Fruit fly (Drosophila melanogaster) whole organism, prepupa: ENCODE measurements around the gene Sqor.
A peak's percentile ranks its signal among the peaks of the same experiment; 100 is the strongest.

ENCODE experiments used
- CG15336 ChIP-seq: fragments of 200-800 bp; sonication (Bioruptor generic); IDR thresholded peaks from 2 replicates; pipeline ENCODE4 v1.3.6; 2022; ENCODE audit warnings: missing biosample characterization, missing genetic modification characterization
- CG16779 ChIP-seq: fragments of 200-800 bp; sonication (Bioruptor generic); optimal IDR thresholded peaks from 3 replicates; lab custom pipeline; 2017; ENCODE audit warnings: missing biosample characterization, mild to moderate bottlenecking, missing genetic modification characterization
- CG3032 ChIP-seq: fragments of 200-800 bp; optimal IDR thresholded peaks from 2 replicates; lab custom pipeline; 2019; ENCODE audit warnings: missing biosample characterization, mild to moderate bottlenecking, missing genetic modification characterization, moderate library complexity
- CG31627 ChIP-seq: fragments of 200-800 bp; sonication (Bioruptor generic); optimal IDR thresholded peaks from 3 replicates; lab custom pipeline; 2016; ENCODE audit warnings: missing biosample characterization, missing genetic modification characterization
- CG34406 ChIP-seq: fragments of 200-800 bp; sonication (Bioruptor generic); optimal IDR thresholded peaks from 3 replicates; lab custom pipeline; 2016; ENCODE audit warnings: missing biosample characterization, missing genetic modification characterization
- CG4318 ChIP-seq: fragments of 200-800 bp; sonication (Bioruptor generic); optimal IDR thresholded peaks from 3 replicates; lab custom pipeline; 2017; ENCODE audit warnings: missing biosample characterization, mild to moderate bottlenecking, missing genetic modification characterization
- CG6163 ChIP-seq: fragments of 200-800 bp; sonication (Bioruptor generic); IDR thresholded peaks from 3 replicates; pipeline ENCODE4 v1.3.6; 2022; ENCODE audit warnings: missing biosample characterization, missing genetic modification characterization
- CG6808 ChIP-seq: fragments of 200-800 bp; sonication (Bioruptor generic); optimal IDR thresholded peaks from 3 replicates; lab custom pipeline; 2017; ENCODE audit warnings: missing biosample characterization, missing genetic modification characterization, mild to moderate bottlenecking, moderate library complexity, missing genetic modification reagents
- CG6854 ChIP-seq: fragments of 200-800 bp; sonication (Bioruptor generic); optimal IDR thresholded peaks from 2 replicates; lab custom pipeline; 2017; ENCODE audit warnings: missing biosample characterization, mild to moderate bottlenecking, missing genetic modification characterization
- CG7368 ChIP-seq: fragments of 200-800 bp; sonication (Bioruptor generic); optimal IDR thresholded peaks from 3 replicates; lab custom pipeline; 2016; ENCODE audit warnings: missing biosample characterization, missing genetic modification characterization
- CG8119 ChIP-seq: fragments of 200-800 bp; sonication (Bioruptor generic); IDR thresholded peaks from 3 replicates; pipeline ENCODE4 v1.3.6; 2022; ENCODE audit warnings: missing biosample characterization, missing genetic modification characterization
- CG9139 ChIP-seq: fragments of 200-800 bp; sonication (Bioruptor generic); optimal IDR thresholded peaks from 3 replicates; lab custom pipeline; 2017; ENCODE audit warnings: missing biosample characterization, mild to moderate bottlenecking, missing genetic modification characterization
- Eip75B ChIP-seq: fragments of 200-800 bp; sonication (Bioruptor generic); optimal IDR thresholded peaks from 3 replicates; lab custom pipeline; 2016; ENCODE audit warnings: missing biosample characterization, missing genetic modification characterization
- Eip78C ChIP-seq: fragments of 200-800 bp; sonication (Bioruptor generic); peaks from one replicate; lab custom pipeline; 2016; ENCODE audit warnings: missing biosample characterization, missing genetic modification characterization
- Eip93F ChIP-seq: fragments of 200-800 bp; sonication (Bioruptor generic); optimal IDR thresholded peaks from 2 replicates; lab custom pipeline; 2016; ENCODE audit warnings: missing biosample characterization, mild to moderate bottlenecking, missing genetic modification characterization
- Ets96B ChIP-seq: fragments of 200-800 bp; optimal IDR thresholded peaks from 2 replicates; lab custom pipeline; 2019; ENCODE audit warnings: missing biosample characterization, mild to moderate bottlenecking, missing genetic modification characterization, moderate library complexity
- Lpt ChIP-seq: fragments of 200-800 bp; sonication (Bioruptor generic); optimal IDR thresholded peaks from 3 replicates; lab custom pipeline; 2016; ENCODE audit warnings: missing biosample characterization, missing genetic modification characterization
- Met ChIP-seq: fragments of 200-800 bp; sonication (Bioruptor generic); optimal IDR thresholded peaks from 3 replicates; lab custom pipeline; 2016; ENCODE audit warnings: missing biosample characterization, missing genetic modification characterization
- Smox ChIP-seq: fragments of 200-800 bp; sonication (Bioruptor generic); optimal IDR thresholded peaks from 3 replicates; lab custom pipeline; 2016; ENCODE audit warnings: missing biosample characterization, missing genetic modification characterization
- Sox15 ChIP-seq: fragments of 200-800 bp; sonication (Bioruptor generic); optimal IDR thresholded peaks from 3 replicates; lab custom pipeline; 2016; ENCODE audit warnings: missing biosample characterization, missing genetic modification characterization
- achi ChIP-seq: fragments of 200-800 bp; sonication (Bioruptor generic); optimal IDR thresholded peaks from 3 replicates; lab custom pipeline; 2016; ENCODE audit warnings: missing biosample characterization, missing genetic modification characterization
- dsx ChIP-seq: fragments of 200-800 bp; optimal IDR thresholded peaks from 3 replicates; lab custom pipeline; 2019; ENCODE audit warnings: missing biosample characterization, mild to moderate bottlenecking, missing genetic modification characterization, moderate library complexity; ENCODE audit not compliant: poor library complexity, severe bottlenecking
- eg ChIP-seq: fragments of 200-800 bp; sonication (Bioruptor generic); IDR thresholded peaks from 3 replicates; pipeline ENCODE4 v1.3.6; 2022; ENCODE audit warnings: missing biosample characterization, missing genetic modification characterization
- esn ChIP-seq: fragments of 200-800 bp; sonication (Bioruptor generic); optimal IDR thresholded peaks from 2 replicates; lab custom pipeline; 2016; ENCODE audit warnings: missing biosample characterization, mild to moderate bottlenecking, missing genetic modification characterization, moderate library complexity
- fkh ChIP-seq: fragments of 200-800 bp; sonication (Bioruptor generic); optimal IDR thresholded peaks from 3 replicates; lab custom pipeline; 2017; ENCODE audit warnings: missing biosample characterization, mild to moderate bottlenecking, missing genetic modification characterization, moderate library complexity
- lz ChIP-seq: fragments of 200-800 bp; sonication (Bioruptor generic); optimal IDR thresholded peaks from 3 replicates; lab custom pipeline; 2016; ENCODE audit warnings: missing biosample characterization, missing genetic modification characterization
- net ChIP-seq: fragments of 200-800 bp; sonication (Bioruptor generic); optimal IDR thresholded peaks from 3 replicates; lab custom pipeline; 2016; ENCODE audit warnings: missing biosample characterization, missing genetic modification characterization
- salr ChIP-seq, 2 experiments: fragments of 200-800 bp; sonication (Bioruptor generic); optimal IDR thresholded peaks; 3 replicates each; lab custom pipeline; 2016 to 2018; ENCODE audit warnings: missing biosample characterization in 2 of 2, missing genetic modification characterization in 2 of 2, mild to moderate bottlenecking in 1 of 2
- ss ChIP-seq, 2 experiments: fragments of 200-800 bp; sonication (Bioruptor generic); optimal IDR thresholded peaks; 2 replicates in 1 of 2; 3 replicates in 1 of 2; lab custom pipeline; 2017 to 2018; ENCODE audit warnings: mild to moderate bottlenecking in 2 of 2, missing biosample characterization in 2 of 2, missing genetic modification characterization in 2 of 2, moderate library complexity in 1 of 2
- svp ChIP-seq: fragments of 200-800 bp; sonication (Bioruptor generic); peaks from one replicate; lab custom pipeline; 2016; ENCODE audit warnings: missing biosample characterization, missing genetic modification characterization
- topi ChIP-seq: fragments of 200-800 bp; sonication (Bioruptor generic); optimal IDR thresholded peaks from 3 replicates; lab custom pipeline; 2016; ENCODE audit warnings: missing biosample characterization, missing genetic modification characterization

Gene Sqor

DNA sequence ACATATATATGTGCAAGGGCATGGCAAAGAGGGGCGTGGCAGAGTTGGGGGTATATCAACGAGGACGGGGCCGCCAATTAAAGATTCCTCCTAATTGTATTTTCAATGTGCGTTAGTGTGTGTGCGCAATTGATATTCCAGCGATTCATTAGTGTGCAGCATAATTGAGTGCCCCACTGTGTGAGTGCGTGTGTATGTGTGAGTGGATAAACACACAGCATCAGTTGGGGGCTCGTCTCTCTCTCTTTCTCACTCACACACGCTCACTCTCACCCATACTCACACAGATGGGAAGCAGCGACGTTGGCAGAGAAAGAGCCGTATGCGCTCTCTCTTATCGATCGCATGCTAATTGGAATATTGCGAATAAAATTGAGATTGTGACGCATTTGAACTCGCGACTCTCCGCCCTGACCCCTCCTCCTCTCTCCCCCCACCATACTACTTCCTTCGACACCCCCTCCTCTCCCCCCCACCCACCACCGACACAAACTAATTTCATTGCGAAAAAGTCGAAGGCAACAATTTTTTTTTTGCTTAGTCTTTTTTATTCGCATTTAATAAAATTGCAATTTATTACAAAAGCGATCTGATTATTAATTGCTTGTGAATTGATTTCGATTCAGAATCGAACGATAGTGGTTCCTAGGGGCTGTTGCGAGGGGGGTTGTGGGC is 6.2 kb upstream of the Sqor start:
- TF ChIP-seq ss (GFP tag; optimal IDR thresholded peaks at IDR 0.05; lab: Kevin White, UChicago) (peak in 1 of 2 experiments; percentile 46), svp (GFP tag; lab: Kevin White, UChicago) (peak; percentile 84), CG6808 (GFP tag; lab: Kevin White, UChicago) (no peak), fkh (GFP tag; lab: Kevin White, UChicago) (peak; percentile 42), CG15336 (GFP tag; lab: Robert Waterston, UW) (0 out of 2 replicates have a peak, but pooled peaks have one; percentile 18)

DNA sequence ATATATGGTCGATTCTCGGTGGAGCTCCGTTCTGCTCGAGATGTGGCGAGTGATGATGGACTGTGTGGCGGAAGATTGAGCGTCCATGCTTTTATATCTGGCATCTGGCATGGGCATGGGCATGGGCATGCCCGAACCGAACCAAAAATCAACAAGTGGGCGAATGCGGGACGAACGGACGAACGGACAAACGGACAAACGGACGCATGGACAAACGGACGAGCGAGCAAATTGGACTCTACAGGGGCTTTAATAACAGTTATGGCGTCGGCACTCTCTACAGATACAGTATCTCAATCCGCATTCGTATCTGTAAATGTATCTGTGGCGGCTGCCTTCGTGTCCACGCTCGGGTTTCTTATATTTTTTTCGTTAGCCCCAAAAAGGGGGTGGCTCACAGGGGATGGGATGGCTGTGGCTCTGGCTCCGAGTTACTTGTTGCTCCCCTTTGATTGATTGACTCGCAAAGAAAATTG is 3.8 kb upstream of the Sqor start, which contains the start of gene ImpL2:
TSS of gene ImpL2 (minus strand) at position 51 of the 476 bp plus-strand sequence.
- TF ChIP-seq net (GFP tag; lab: Kevin White, UChicago): no peak
- no peak for TF ChIP-seq achi
- no peak for TF ChIP-seq esn (GFP tag; lab: Kevin White, UChicago)
- TF ChIP-seq Met (GFP tag; lab: Kevin White, UChicago): no peak
- no peak for TF ChIP-seq CG31627
- TF ChIP-seq CG3032 (tag; lab: Kevin White, UChicago): no peak
- no peak for TF ChIP-seq dsx (GFP tag; lab: Kevin White, UChicago)
- TF ChIP-seq Eip78C (GFP tag; lab: Kevin White, UChicago): peak; percentile 35
- no peak for TF ChIP-seq Smox (GFP tag; lab: Kevin White, UChicago)

DNA sequence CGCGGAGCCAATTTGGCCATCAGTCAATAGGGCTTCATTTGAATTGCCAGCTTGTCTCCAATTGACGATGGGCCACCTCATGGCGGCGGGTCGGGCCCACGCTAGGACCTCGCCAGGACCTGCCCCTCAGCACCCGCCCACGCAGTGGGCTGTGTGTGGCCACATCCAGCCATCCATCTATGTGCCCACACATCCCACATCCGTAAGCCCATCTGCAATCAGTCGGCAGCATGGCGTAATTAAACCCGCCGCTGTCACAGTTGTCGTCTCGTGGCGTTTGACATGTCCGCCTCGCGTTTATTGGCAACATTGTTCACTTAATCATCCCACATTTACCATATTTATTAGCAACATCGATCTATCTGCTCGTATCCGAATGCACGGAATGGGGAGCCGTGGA is 1.8 kb upstream of the Sqor start:
- no peak for TF ChIP-seq CG6854 (GFP tag; lab: Kevin White, UChicago)
- TF ChIP-seq Sox15 (GFP tag; lab: Kevin White, UChicago): no peak
- no peak for TF ChIP-seq CG4318 (GFP tag; lab: Kevin White, UChicago)
- TF ChIP-seq CG15336 (GFP tag; lab: Robert Waterston, UW): no peak
- no peak for TF ChIP-seq Eip75B (GFP tag; lab: Kevin White, UChicago)
- no peak for TF ChIP-seq CG8119 (GFP tag; lab: Robert Waterston, UW)
- TF ChIP-seq CG34406 (GFP tag; lab: Kevin White, UChicago): no peak
- TF ChIP-seq topi: no peak

DNA sequence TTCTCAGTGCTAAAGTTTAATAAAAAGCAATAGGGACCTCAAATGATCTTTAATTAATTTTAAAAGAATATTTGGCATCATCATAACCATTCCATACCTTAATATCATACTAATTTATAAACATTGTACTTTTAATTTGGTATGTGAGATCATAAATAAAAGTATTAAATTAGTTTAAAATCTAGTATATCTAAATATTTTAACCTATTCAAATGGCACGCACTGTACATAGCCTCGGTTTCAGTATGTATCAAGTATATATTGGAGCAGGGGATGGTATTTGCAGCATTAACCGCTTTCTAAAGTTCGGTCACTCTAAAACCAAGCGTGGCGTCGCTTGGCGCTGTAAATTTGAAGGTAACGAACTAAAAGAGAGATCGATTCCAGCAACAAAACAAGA is 2.5 kb downstream of the Sqor start, which contains the start of gene pav:
TSS of gene pav (plus strand) at position 307 of the 400 bp plus-strand sequence.
- peak; percentile 48 for TF ChIP-seq CG3032 (tag; lab: Kevin White, UChicago)
- TF ChIP-seq CG15336 (GFP tag; lab: Robert Waterston, UW): peak; percentile 63
- TF ChIP-seq CG9139: no peak
- peak; percentile 13 for TF ChIP-seq lz
- no peak for TF ChIP-seq salr (GFP tag; optimal IDR thresholded peaks at IDR 0.05; lab: Kevin White, UChicago)
- TF ChIP-seq CG8119 (GFP tag; lab: Robert Waterston, UW): peak; percentile 35; the same call in 2 of the 3 replicates
- TF ChIP-seq Ets96B (tag; lab: Kevin White, UChicago): no peak
- no peak for TF ChIP-seq CG7368 (GFP tag; lab: Kevin White, UChicago)
- TF ChIP-seq eg (GFP tag; lab: Robert Waterston, UW): peak; percentile 74
- TF ChIP-seq Lpt: no peak
- no peak for TF ChIP-seq CG16779
- no peak for TF ChIP-seq Eip93F (GFP tag; lab: Kevin White, UChicago)
- TF ChIP-seq CG6163 (GFP tag; lab: Robert Waterston, UW): 0 out of 3 replicates have a peak, but pooled peaks have one; percentile 48
- peak; percentile 54 for TF ChIP-seq esn (GFP tag; lab: Kevin White, UChicago)
